Worm (Caenorhabditis elegans): ENCODE results near the gene K07C5.13.

DNA sequence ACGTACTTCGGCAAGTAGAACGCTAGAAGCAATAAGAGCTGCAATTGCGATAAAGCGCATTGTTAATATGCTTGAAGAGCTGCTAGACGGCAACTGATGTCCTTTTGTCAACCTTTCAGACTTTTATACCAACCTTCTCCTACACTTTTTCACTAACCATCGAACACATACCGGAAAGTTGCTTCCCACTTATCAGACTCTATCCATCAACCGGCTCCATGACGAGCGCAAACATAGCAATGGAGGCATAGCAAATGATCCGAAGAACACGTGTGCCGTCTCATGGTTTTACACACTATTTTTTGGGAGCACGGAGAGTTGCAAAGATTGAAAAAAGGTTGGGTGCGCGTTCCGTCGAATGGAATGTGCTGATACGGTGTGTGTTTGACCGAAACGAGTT, 39.9 kb downstream of the K07C5.13 start, which contains the start of gene abu-1:
- TF ChIP-seq lin-39 (tag; optimal IDR thresholded peaks at IDR 0.05), result no peak
- no peak for TF ChIP-seq nfya-1 (tag; optimal IDR thresholded peaks at IDR 0.05; ENCODE audit: insufficient read depth)
- TF ChIP-seq ama-1 (optimal IDR thresholded peaks at IDR 0.05), result no peak
- no peak for TF ChIP-seq nhr-11 (tag; optimal IDR thresholded peaks at IDR 0.05)
- TF ChIP-seq unc-39 (tag; optimal IDR thresholded peaks at IDR 0.05), result no peak
- no peak for TF ChIP-seq fkh-10 (GFP tag; optimal IDR thresholded peaks at IDR 0.05)
- no peak for TF ChIP-seq elt-3 (tag; optimal IDR thresholded peaks at IDR 0.05)
- no peak for TF ChIP-seq ztf-11 (tag; optimal IDR thresholded peaks at IDR 0.05)
- TF ChIP-seq daf-12 (tag; optimal IDR thresholded peaks at IDR 0.05), result no peak
- no peak for TF ChIP-seq zag-1 (tag; optimal IDR thresholded peaks at IDR 0.05)
- no peak for TF ChIP-seq pha-4 (tag; optimal IDR thresholded peaks at IDR 0.05)
- TF ChIP-seq ceh-82 (tag; optimal IDR thresholded peaks at IDR 0.05), result no peak
